Worm (Caenorhabditis elegans): Measurements from ENCODE around the gene srw-129.

Gene srw-129

DNA sequence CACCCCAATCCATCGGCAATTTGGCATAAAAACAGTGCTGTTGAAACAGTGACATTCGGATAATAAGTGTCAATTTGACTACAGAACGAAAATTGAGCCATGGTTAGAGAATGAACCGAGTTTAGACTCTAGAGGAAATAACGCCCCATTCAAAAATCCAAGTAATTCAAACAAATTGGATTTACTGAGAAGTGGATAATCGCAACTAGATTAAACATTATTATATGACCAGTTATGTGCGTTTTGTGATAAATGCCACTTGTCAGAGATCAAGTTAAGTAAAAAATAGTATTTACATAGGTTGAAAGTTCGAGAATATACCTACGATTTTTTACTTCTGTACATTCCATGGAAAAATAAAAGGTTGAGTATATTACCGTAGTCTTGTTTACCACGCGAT is 13.6 kb downstream of the srw-129 start, which contains the start of gene srw-139:
Gene srw-139, minus strand, starts transcription at position 101 of the 400 bp plus-strand sequence.
- TF ChIP-seq sdz-12 (GFP tag; optimal IDR thresholded peaks at IDR 0.05) (no peak), skn-1 (tag; optimal IDR thresholded peaks at IDR 0.05) (no peak)

DNA sequence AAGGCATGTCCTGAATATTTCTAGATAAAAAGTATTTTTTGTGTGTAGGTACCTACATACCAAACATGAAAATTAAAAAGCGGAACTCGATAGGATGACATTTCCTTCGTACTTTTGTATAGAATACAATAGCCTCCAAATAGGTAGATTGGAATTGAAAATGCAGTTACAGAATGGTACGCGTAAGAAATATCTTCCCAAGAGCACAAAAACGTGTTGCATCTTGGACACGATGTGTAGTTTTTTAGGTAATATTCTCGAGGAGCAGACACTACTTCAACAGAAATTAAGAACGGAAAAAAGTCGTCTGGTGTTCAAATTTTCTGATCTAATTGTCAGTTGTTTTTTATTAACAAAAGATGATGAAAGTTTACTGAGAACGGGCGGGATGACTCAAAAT is 15.7 kb downstream of the srw-129 start, which contains the start of gene srh-85:
Gene srh-85, minus strand, starts transcription at position 101 of the 400 bp plus-strand sequence.
- TF ChIP-seq ceh-32 (tag; optimal IDR thresholded peaks at IDR 0.05; ENCODE audit: poor library complexity) = no peak
- no peak for TF ChIP-seq egl-43 (GFP tag; IDR thresholded peaks at IDR 0.05)
- no peak for TF ChIP-seq snpc-4 (tag; optimal IDR thresholded peaks at IDR 0.05)

DNA sequence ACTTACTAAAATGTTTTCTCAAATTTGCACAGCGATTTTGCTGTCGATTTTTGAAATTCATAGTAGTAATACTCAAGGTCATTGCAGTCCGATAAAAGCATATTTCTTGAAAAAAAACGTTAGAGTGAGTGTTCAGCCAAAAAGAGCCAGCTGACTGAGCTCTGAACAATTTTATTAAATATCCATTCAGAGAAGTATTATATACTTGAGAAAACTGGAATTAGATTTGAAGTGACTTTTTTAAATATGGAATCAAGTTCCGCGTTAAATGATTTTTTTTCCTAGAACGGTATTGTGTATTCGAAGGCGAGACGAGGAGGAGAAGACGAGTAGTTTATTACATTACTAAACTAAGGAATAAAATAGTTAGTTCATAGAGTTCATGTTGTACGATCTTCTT is 19.7 kb downstream of the srw-129 start, which contains the start of gene srw-121:
Gene srw-121, minus strand, starts transcription at position 101 of the 400 bp plus-strand sequence.
- TF ChIP-seq nhr-41 (GFP tag; IDR thresholded peaks at IDR 0.05) = no peak
- no peak for TF ChIP-seq lir-3 (tag; optimal IDR thresholded peaks at IDR 0.05)
- TF ChIP-seq dpl-1 (GFP tag; optimal IDR thresholded peaks at IDR 0.05) = no peak
- no peak for TF ChIP-seq set-16 (GFP tag; IDR thresholded peaks at IDR 0.05)
- TF ChIP-seq pqm-1 (tag; optimal IDR thresholded peaks at IDR 0.05) = no peak
- no peak for TF ChIP-seq madf-9 (GFP tag; conservative IDR thresholded peaks at IDR 0.05)
- TF ChIP-seq ztf-11 (tag; optimal IDR thresholded peaks at IDR 0.05) = no peak

DNA sequence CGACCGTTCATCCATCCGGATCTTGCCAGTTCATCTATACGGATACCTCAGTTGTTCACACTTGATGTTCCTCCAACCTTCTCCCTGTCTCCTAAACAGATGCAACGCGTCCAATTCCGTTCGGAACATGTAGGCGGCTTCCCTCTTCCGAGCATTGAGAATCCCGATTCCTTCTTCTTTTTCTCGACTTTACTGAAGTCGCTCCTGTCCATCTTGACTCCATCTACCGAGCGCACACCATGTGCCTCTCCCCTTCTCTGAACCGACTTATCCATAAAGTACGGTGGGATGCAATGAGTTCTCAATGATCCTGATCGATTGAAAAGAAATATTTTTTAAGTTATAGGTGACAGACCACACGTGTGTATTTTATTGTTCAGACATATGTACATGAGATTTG is 20.3 kb downstream of the srw-129 start:
- no peak for TF ChIP-seq ceh-32 (tag; optimal IDR thresholded peaks at IDR 0.05; ENCODE audit: poor library complexity)
- peak in 1 of 2 experiments; percentile 97 for TF ChIP-seq unc-62 (GFP tag; optimal IDR thresholded peaks at IDR 0.05 in 1 of 2)
- TF ChIP-seq unc-62 (tag; optimal IDR thresholded peaks at IDR 0.05) = no peak

DNA sequence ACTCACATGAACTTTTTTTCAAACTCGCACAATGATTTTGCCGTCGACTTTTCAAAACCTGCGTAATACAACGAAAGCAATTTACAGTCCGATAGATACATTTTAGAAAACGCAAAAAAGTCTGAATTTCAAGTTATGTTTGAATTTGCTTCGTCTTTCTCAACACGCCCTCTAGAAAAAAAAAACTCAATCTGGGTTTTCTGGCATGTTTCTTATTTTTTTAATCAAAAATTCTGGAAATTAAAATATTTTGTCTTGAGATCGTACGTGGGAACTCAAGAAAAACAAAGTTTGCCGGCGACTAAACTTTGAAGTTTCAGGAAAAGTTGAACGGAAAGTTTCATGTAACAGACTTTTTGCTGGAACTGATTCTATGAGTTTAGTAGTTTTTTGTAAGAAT is 22.1 kb downstream of the srw-129 start, which contains the start of gene srw-115:
Gene srw-115, minus strand, starts transcription at position 101 of the 400 bp plus-strand sequence.
- TF ChIP-seq arid-1 (GFP tag; conservative IDR thresholded peaks at IDR 0.05) (no peak), saeg-2 (GFP tag; IDR thresholded peaks at IDR 0.05) (no peak), nhr-102 (tag; optimal IDR thresholded peaks at IDR 0.05) (no peak), T20F7.1 (GFP tag; optimal IDR thresholded peaks at IDR 0.05) (no peak), zfp-2 (tag; optimal IDR thresholded peaks at IDR 0.05) (no peak), hlh-11 (tag; optimal IDR thresholded peaks at IDR 0.05) (no peak), nhr-28 (tag; optimal IDR thresholded peaks at IDR 0.05) (no peak), nhr-41 (GFP tag; IDR thresholded peaks at IDR 0.05) (no peak), aha-1 (tag) (no peak), gei-8 (GFP tag; optimal IDR thresholded peaks at IDR 0.05) (no peak), skn-1 (tag; optimal IDR thresholded peaks at IDR 0.05) (no peak), aly-2 (tag; optimal IDR thresholded peaks at IDR 0.05) (no peak), hmg-1.1 (GFP tag; IDR thresholded peaks at IDR 0.05) (no peak), nhr-48 (tag; optimal IDR thresholded peaks at IDR 0.05) (no peak)

DNA sequence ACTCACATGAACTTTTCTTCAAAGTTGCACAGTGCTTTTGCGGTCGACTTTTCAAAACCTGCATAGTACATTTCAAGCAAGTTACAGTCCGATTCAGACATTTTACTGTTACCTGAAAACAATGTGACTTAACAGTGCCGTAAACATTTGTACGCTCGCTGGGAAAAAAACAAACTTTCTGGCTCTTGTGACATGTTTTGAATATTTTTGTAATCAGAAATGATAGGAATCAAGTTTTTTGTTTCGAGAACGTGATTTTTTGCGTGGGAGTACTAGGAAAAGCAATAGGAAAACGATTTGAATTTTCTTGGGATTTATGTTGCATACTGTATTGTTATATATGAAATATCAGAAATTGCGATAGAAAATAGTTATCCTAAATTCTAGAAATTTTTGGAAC is 24.4 kb downstream of the srw-129 start, which contains the start of gene srw-120:
Gene srw-120, minus strand, starts transcription at position 101 of the 400 bp plus-strand sequence.
- no peak for TF ChIP-seq lim-7 (GFP tag; IDR thresholded peaks at IDR 0.05)

DNA sequence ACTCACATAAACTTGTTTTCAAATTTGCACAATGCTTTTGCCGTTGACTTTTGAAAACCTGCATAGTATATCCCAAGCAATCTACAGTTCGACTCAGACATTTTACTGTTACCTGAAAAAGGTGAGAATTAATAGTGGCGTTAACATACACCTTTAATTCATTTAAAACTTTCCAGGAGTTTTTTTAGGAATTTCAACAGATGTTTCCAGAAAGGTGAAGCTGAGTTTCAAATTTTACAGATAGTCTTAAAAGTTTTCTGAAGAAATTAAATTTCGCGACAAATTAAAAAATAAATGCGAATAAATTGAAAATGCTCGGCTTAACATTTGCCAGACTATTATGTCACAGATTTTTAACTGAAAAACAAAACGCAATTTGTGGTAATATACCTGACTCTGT is 28.0 kb downstream of the srw-129 start, which contains the start of gene srw-119:
Gene srw-119, minus strand, starts transcription at position 101 of the 400 bp plus-strand sequence.
- TF ChIP-seq zip-11 (GFP tag; IDR thresholded peaks at IDR 0.05) (no peak), dmd-9 (GFP tag; IDR thresholded peaks at IDR 0.05) (no peak), arid-1 (GFP tag; conservative IDR thresholded peaks at IDR 0.05) (no peak), saeg-2 (GFP tag; IDR thresholded peaks at IDR 0.05) (no peak), ceh-82 (tag; optimal IDR thresholded peaks at IDR 0.05) (no peak), ceh-32 (tag; optimal IDR thresholded peaks at IDR 0.05; ENCODE audit: poor library complexity) (no peak), ZK546.5 (tag; optimal IDR thresholded peaks at IDR 0.05) (no peak)

Data from whole organism, L4 larva.